Worm (Caenorhabditis elegans) whole organism, young adult: ENCODE measurements around the gene C39D10.2.

ENCODE experiments used
- F23B12.7 ChIP-seq: sonication (generic microtip); optimal IDR thresholded peaks from 2 replicates; lab custom pipeline; 2017; ENCODE audit warnings: missing genetic modification characterization, mild to moderate bottlenecking, missing compliant biosample characterization, antibody characterized with exemption, moderate library complexity; ENCODE audit not compliant: insufficient read depth
- F57A8.1 ChIP-seq: fragments of 200-800 bp; sonication (Bioruptor generic); optimal IDR thresholded peaks from 2 replicates; lab custom pipeline; 2018; ENCODE audit warnings: mild to moderate bottlenecking, missing genetic modification characterization, moderate library complexity, missing compliant biosample characterization
- ama-1 ChIP-seq, 3 experiments: fragments of 150-350 bp in 1 of 3; sonication (generic microtip) in 2 of 3; optimal IDR thresholded peaks; 2 replicates each; lab custom pipeline; 2014 to 2018; ENCODE audit warnings: missing biosample characterization in 2 of 3, missing genetic modification characterization in 2 of 3, missing genetic modification reagents in 2 of 3
- ceh-58 ChIP-seq: fragments of 200-800 bp; sonication (Bioruptor generic); IDR thresholded peaks from 2 replicates; pipeline ENCODE4 v1.3.6; 2022; ENCODE audit warnings: missing genetic modification characterization, missing compliant biosample characterization
- egl-44 ChIP-seq: fragments of 200-800 bp; sonication (Bioruptor generic); IDR thresholded peaks from 2 replicates; pipeline ENCODE4 v1.3.6; 2022; ENCODE audit warnings: missing genetic modification reagents, missing genetic modification characterization, missing compliant biosample characterization
- hlh-26 ChIP-seq: fragments of 200-800 bp; sonication (Bioruptor generic); conservative IDR thresholded peaks from 2 replicates; pipeline ENCODE4 v1.3.6; 2022; ENCODE audit warnings: missing genetic modification reagents, missing genetic modification characterization, missing compliant biosample characterization
- hmg-20 ChIP-seq: fragments of 200-800 bp; sonication (Bioruptor generic); IDR thresholded peaks from 2 replicates; pipeline ENCODE4 v1.3.6; 2022; ENCODE audit warnings: missing genetic modification reagents, missing genetic modification characterization, missing compliant biosample characterization
- lin-35 ChIP-seq, 3 experiments: fragments of 150-350 bp in 2 of 3; sonication (generic microtip) in 1 of 3; optimal IDR thresholded peaks; 2 replicates each; lab custom pipeline; 2014 to 2018; ENCODE audit warnings: missing biosample characterization in 3 of 3, missing genetic modification characterization in 3 of 3, missing genetic modification reagents in 3 of 3
- madf-10 ChIP-seq: sonication (generic microtip); optimal IDR thresholded peaks from 2 replicates; lab custom pipeline; 2016; ENCODE audit warnings: mild to moderate bottlenecking, missing genetic modification characterization, missing compliant biosample characterization
- somi-1 ChIP-seq: fragments of 200-800 bp; sonication (Bioruptor generic); optimal IDR thresholded peaks from 2 replicates; lab custom pipeline; 2018; ENCODE audit warnings: mild to moderate bottlenecking, missing genetic modification characterization, missing compliant biosample characterization
- unc-62 ChIP-seq: fragments of 150-350 bp; optimal IDR thresholded peaks from 2 replicates; lab custom pipeline; 2014; ENCODE audit warnings: missing biosample characterization, missing genetic modification reagents, missing genetic modification characterization

DNA sequence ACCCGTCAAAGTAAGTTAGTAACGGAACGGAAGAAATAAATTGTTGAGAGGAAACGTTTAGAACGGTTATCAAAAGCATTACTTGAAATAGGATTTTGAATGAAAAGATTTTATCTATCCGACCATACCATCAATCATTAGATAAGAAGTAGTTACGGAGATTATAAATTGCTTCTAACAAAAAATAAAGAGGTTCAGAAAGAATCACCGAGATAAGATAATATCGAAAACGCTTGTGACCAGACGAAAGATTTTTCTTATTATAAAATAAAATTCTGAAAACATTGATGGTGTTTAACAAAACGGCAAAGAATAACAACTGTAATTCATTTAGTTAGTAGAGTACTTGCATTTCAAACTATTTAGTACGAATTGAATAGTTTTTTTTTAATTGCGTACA lies 8.2 kb upstream of the C39D10.2 start, which contains the start of gene C39D10.8:
- TF ChIP-seq somi-1 (GFP tag; lab: Kevin White, UChicago), result no peak
- TF ChIP-seq F57A8.1, result no peak
- TF ChIP-seq ceh-58 (GFP tag; lab: Robert Waterston, UW), result no peak
- TF ChIP-seq lin-35 (GFP tag; optimal IDR thresholded peaks at IDR 0.05; lab: Kevin White, UChicago), result no peak
- no peak for TF ChIP-seq unc-62
- TF ChIP-seq egl-44 (GFP tag; lab: Robert Waterston, UW), result no peak
- no peak for TF ChIP-seq F23B12.7 (tag; lab: Kevin White, UChicago)
- TF ChIP-seq madf-10 (tag; lab: Kevin White, UChicago), result no peak
- TF ChIP-seq ama-1 (optimal IDR thresholded peaks at IDR 0.05; lab: Kevin White, UChicago), result no peak
- TF ChIP-seq ama-1 (GFP tag; optimal IDR thresholded peaks at IDR 0.05; lab: Kevin White, UChicago), result no peak
- TF ChIP-seq hlh-26, result no peak
- no peak for TF ChIP-seq hmg-20 (GFP tag; lab: Robert Waterston, UW)
